Worm (Caenorhabditis elegans): ENCODE data around the gene sodh-2.

sodh-2 gene

ce11 chrV:11933196-11934028 is 42.4 kb upstream of the sodh-2 start, which contains the start of the genes aman-2 and F58H1.3 (continued):
- TF ChIP-seq ama-1 (optimal IDR thresholded peaks at IDR 0.05) (no peak), lin-13 (GFP tag; optimal IDR thresholded peaks at IDR 0.05) (no peak), nhr-48 (tag; optimal IDR thresholded peaks at IDR 0.05) (no peak), tra-1 (GFP tag; IDR thresholded peaks at IDR 0.05) (no peak), aly-2 (tag; optimal IDR thresholded peaks at IDR 0.05) (no peak), mep-1 (tag; optimal IDR thresholded peaks at IDR 0.05) (peak; percentile 74), nhr-237 (tag; optimal IDR thresholded peaks at IDR 0.05) (no peak), Y48G9A.11 (GFP tag; IDR thresholded peaks at IDR 0.05) (no peak), unc-39 (tag; optimal IDR thresholded peaks at IDR 0.05) (no peak), arid-1 (GFP tag; conservative IDR thresholded peaks at IDR 0.05) (no peak), ceh-62 (tag; optimal IDR thresholded peaks at IDR 0.05) (no peak), daf-19 (GFP tag; conservative IDR thresholded peaks at IDR 0.05) (no peak), zfp-3 (GFP tag; conservative IDR thresholded peaks at IDR 0.05) (no peak), set-16 (GFP tag; IDR thresholded peaks at IDR 0.05) (no peak), attf-4 (tag; optimal IDR thresholded peaks at IDR 0.05) (no peak), jun-1 (tag; optimal IDR thresholded peaks at IDR 0.05) (no peak), ceh-44 (GFP tag; IDR thresholded peaks at IDR 0.05) (no peak), lin-1 (GFP tag; IDR thresholded peaks at IDR 0.05) (no peak)

ce11 chrV:11929046-11929590 is 38.1 kb upstream of the sodh-2 start, which contains the start of gene F58H1.2:
F58H1.2 (plus strand) TSS chrV:11929096.
- TF ChIP-seq nhr-48 (tag; optimal IDR thresholded peaks at IDR 0.05) = no peak
- TF ChIP-seq unc-62 (GFP tag; optimal IDR thresholded peaks at IDR 0.05 in 1 of 2) = peak in 1 of 2 experiments; percentile 93
- TF ChIP-seq unc-62 (tag; optimal IDR thresholded peaks at IDR 0.05) = no peak

ce11 chrV:11927346-11927745 is 36.3 kb upstream of the sodh-2 start, which contains the start of gene osm-6:
osm-6 (minus strand) TSS chrV:11927446.
- TF ChIP-seq lin-39 (tag; optimal IDR thresholded peaks at IDR 0.05) = no peak
- no peak for TF ChIP-seq arid-1 (GFP tag; conservative IDR thresholded peaks at IDR 0.05)
- TF ChIP-seq attf-4 (tag; optimal IDR thresholded peaks at IDR 0.05) = no peak
- TF ChIP-seq ceh-82 (tag; optimal IDR thresholded peaks at IDR 0.05) = no peak
- no peak for TF ChIP-seq lin-29 (GFP tag; IDR thresholded peaks at IDR 0.05)
- no peak for TF ChIP-seq Y5F2A.4 (GFP tag; optimal IDR thresholded peaks at IDR 0.05)
- no peak for TF ChIP-seq nhr-102 (tag; optimal IDR thresholded peaks at IDR 0.05)
- no peak for TF ChIP-seq zfp-2 (tag; optimal IDR thresholded peaks at IDR 0.05)
- no peak for TF ChIP-seq D1046.2 (GFP tag; IDR thresholded peaks at IDR 0.05)
- no peak for TF ChIP-seq nhr-48 (tag; optimal IDR thresholded peaks at IDR 0.05)

ce11 chrV:11921689-11922517 is 30.9 kb upstream of the sodh-2 start:
- TF ChIP-seq lin-29 (GFP tag; IDR thresholded peaks at IDR 0.05) (no peak), lsy-2 (tag; optimal IDR thresholded peaks at IDR 0.05) (no peak), saeg-2 (GFP tag; IDR thresholded peaks at IDR 0.05) (no peak), nhr-28 (tag; optimal IDR thresholded peaks at IDR 0.05) (peak; percentile 71), ceh-32 (tag; optimal IDR thresholded peaks at IDR 0.05; ENCODE audit: poor library complexity) (no peak), ctbp-1 (GFP tag; IDR thresholded peaks at IDR 0.05) (no peak), T26A8.4 (GFP tag; IDR thresholded peaks at IDR 0.05) (no peak), nhr-48 (tag; optimal IDR thresholded peaks at IDR 0.05) (no peak), madf-9 (GFP tag; conservative IDR thresholded peaks at IDR 0.05) (no peak), dmd-6 (GFP tag; IDR thresholded peaks at IDR 0.05) (peak; percentile 51), hif-1 (tag; optimal IDR thresholded peaks at IDR 0.05) (no peak), tag-97 (GFP tag; IDR thresholded peaks at IDR 0.05) (no peak), nhr-77 (tag; optimal IDR thresholded peaks at IDR 0.05) (peak; percentile 55), nhr-10 (tag; optimal IDR thresholded peaks at IDR 0.05) (no peak), hlh-11 (tag; optimal IDR thresholded peaks at IDR 0.05) (peak; percentile 78), aha-1 (tag) (no peak), Y105C5A.15 (GFP tag; IDR thresholded peaks at IDR 0.05) (no peak), dve-1 (tag; optimal IDR thresholded peaks at IDR 0.05; ENCODE audit: insufficient read depth) (peak; percentile 80), set-16 (GFP tag; IDR thresholded peaks at IDR 0.05) (no peak), lin-15B (tag; optimal IDR thresholded peaks at IDR 0.05) (no peak)

Data from whole organism, L4 larva.